Worm (Caenorhabditis elegans) whole organism, mixed stage, embryonic: ENCODE measurements around the gene Y71H2AM.11.

Source experiments
- M03D4.4 ChIP-seq: sonication (generic microtip); optimal IDR thresholded peaks from 2 replicates; lab custom pipeline; 2017; ENCODE audit warnings: mild to moderate bottlenecking, missing genetic modification characterization, missing compliant biosample characterization
- bed-3 ChIP-seq: fragments of 200-800 bp; sonication (Bioruptor generic); optimal IDR thresholded peaks from 3 replicates; lab custom pipeline; 2018; ENCODE audit warnings: mild to moderate bottlenecking, missing genetic modification characterization, moderate library complexity, missing compliant biosample characterization
- ceh-39 ChIP-seq: fragments of 150-350 bp; optimal IDR thresholded peaks from 2 replicates; lab custom pipeline; 2014; ENCODE audit warnings: missing biosample characterization, missing genetic modification characterization
- ceh-43 ChIP-seq: fragments of 200-800 bp; sonication (Bioruptor generic); optimal IDR thresholded peaks from 2 replicates; lab custom pipeline; 2018; ENCODE audit warnings: mild to moderate bottlenecking, missing genetic modification characterization, moderate library complexity, missing compliant biosample characterization
- ceh-83 ChIP-seq: fragments of 200-800 bp; sonication (Bioruptor generic); optimal IDR thresholded peaks from 2 replicates; lab custom pipeline; 2018; ENCODE audit warnings: mild to moderate bottlenecking, missing genetic modification characterization, missing compliant biosample characterization
- ces-1 ChIP-seq: fragments of 150-350 bp; optimal IDR thresholded peaks from 2 replicates; lab custom pipeline; 2014; ENCODE audit warnings: missing biosample characterization, missing genetic modification reagents, missing genetic modification characterization
- cnd-1 ChIP-seq: fragments of 200-800 bp; sonication (Bioruptor generic); optimal IDR thresholded peaks from 2 replicates; lab custom pipeline; 2018; ENCODE audit warnings: mild to moderate bottlenecking, missing genetic modification characterization, missing compliant biosample characterization
- drap-1 ChIP-seq: fragments of 200-800 bp; sonication (Bioruptor generic); optimal IDR thresholded peaks from 3 replicates; lab custom pipeline; 2018; ENCODE audit warnings: mild to moderate bottlenecking, missing genetic modification characterization, missing compliant biosample characterization
- elt-1 ChIP-seq: sonication (generic microtip); optimal IDR thresholded peaks from 2 replicates; lab custom pipeline; 2017; ENCODE audit warnings: missing genetic modification characterization, mild to moderate bottlenecking, missing compliant biosample characterization, antibody characterized with exemption, moderate library complexity, borderline replicate concordance; ENCODE audit not compliant: insufficient read depth
- elt-3 ChIP-seq: fragments of 150-350 bp; optimal IDR thresholded peaks from 2 replicates; lab custom pipeline; 2014; ENCODE audit warnings: missing biosample characterization, missing genetic modification characterization
- flh-1 ChIP-seq: fragments of 200-800 bp; sonication (Bioruptor generic); optimal IDR thresholded peaks from 2 replicates; lab custom pipeline; 2018; ENCODE audit warnings: mild to moderate bottlenecking, missing genetic modification characterization, moderate library complexity, missing compliant biosample characterization
- ham-2 ChIP-seq: fragments of 200-800 bp; sonication (Bioruptor generic); optimal IDR thresholded peaks from 2 replicates; lab custom pipeline; 2018; ENCODE audit warnings: mild to moderate bottlenecking, missing genetic modification characterization, missing compliant biosample characterization
- hlh-1 ChIP-seq: fragments of 150-350 bp; optimal IDR thresholded peaks from 2 replicates; lab custom pipeline; 2014; ENCODE audit warnings: missing biosample characterization, missing genetic modification reagents, missing genetic modification characterization
- lin-13 ChIP-seq: fragments of 150-350 bp; optimal IDR thresholded peaks from 2 replicates; lab custom pipeline; 2014; ENCODE audit warnings: missing biosample characterization, missing genetic modification characterization
- lin-32 ChIP-seq: fragments of 200-800 bp; sonication (Bioruptor generic); optimal IDR thresholded peaks from 2 replicates; lab custom pipeline; 2018; ENCODE audit warnings: mild to moderate bottlenecking, missing genetic modification characterization, missing compliant biosample characterization
- lsy-2 ChIP-seq: fragments of 150-350 bp; optimal IDR thresholded peaks from 2 replicates; lab custom pipeline; 2014; ENCODE audit warnings: missing biosample characterization, missing genetic modification characterization
- mab-5 ChIP-seq: fragments of 150-350 bp; optimal IDR thresholded peaks from 2 replicates; lab custom pipeline; 2014; ENCODE audit warnings: missing biosample characterization, missing genetic modification characterization
- mep-1 ChIP-seq: fragments of 150-350 bp; optimal IDR thresholded peaks from 2 replicates; lab custom pipeline; 2017; ENCODE audit warnings: missing biosample characterization, missing genetic modification reagents, missing genetic modification characterization, inconsistent platforms
- mls-2 ChIP-seq: sonication (generic microtip); optimal IDR thresholded peaks from 2 replicates; lab custom pipeline; 2016; ENCODE audit warnings: mild to moderate bottlenecking, missing genetic modification characterization, moderate library complexity, missing compliant biosample characterization
- nhr-12 ChIP-seq: fragments of 150-350 bp; optimal IDR thresholded peaks from 2 replicates; lab custom pipeline; 2014; ENCODE audit warnings: missing biosample characterization, missing genetic modification characterization
- nhr-2 ChIP-seq: fragments of 150-350 bp; optimal IDR thresholded peaks from 2 replicates; lab custom pipeline; 2014; ENCODE audit warnings: missing biosample characterization, missing genetic modification characterization
- nhr-237 ChIP-seq: fragments of 150-350 bp; optimal IDR thresholded peaks from 2 replicates; lab custom pipeline; 2014; ENCODE audit warnings: missing biosample characterization, missing genetic modification characterization
- nhr-28 ChIP-seq: fragments of 150-350 bp; optimal IDR thresholded peaks from 2 replicates; lab custom pipeline; 2014; ENCODE audit warnings: missing biosample characterization, missing genetic modification characterization
- pha-4 ChIP-seq: fragments of 150-350 bp; optimal IDR thresholded peaks from 2 replicates; lab custom pipeline; 2018; ENCODE audit warnings: missing biosample characterization, missing genetic modification reagents, missing genetic modification characterization
- snpc-4 ChIP-seq: fragments of 150-350 bp; optimal IDR thresholded peaks from 2 replicates; lab custom pipeline; 2014; ENCODE audit warnings: missing biosample characterization, missing genetic modification characterization
- sptf-1 ChIP-seq: sonication (generic microtip); optimal IDR thresholded peaks from 2 replicates; lab custom pipeline; 2017; ENCODE audit warnings: mild to moderate bottlenecking, missing genetic modification characterization, moderate library complexity, missing compliant biosample characterization
- unc-120 ChIP-seq: sonication (generic microtip); optimal IDR thresholded peaks from 2 replicates; lab custom pipeline; 2017; ENCODE audit warnings: missing genetic modification characterization, missing compliant biosample characterization; ENCODE audit not compliant: poor library complexity, severe bottlenecking
- unc-39 ChIP-seq: fragments of 150-350 bp; optimal IDR thresholded peaks from 2 replicates; lab custom pipeline; 2014; ENCODE audit warnings: missing biosample characterization, missing genetic modification characterization
- zip-8 ChIP-seq: fragments of 150-350 bp; optimal IDR thresholded peaks from 2 replicates; lab custom pipeline; 2014; ENCODE audit warnings: missing biosample characterization, missing genetic modification characterization
- ztf-11 ChIP-seq: fragments of 150-350 bp; optimal IDR thresholded peaks from 2 replicates; lab custom pipeline; 2014; ENCODE audit warnings: missing biosample characterization, missing genetic modification characterization

Gene Y71H2AM.11

ce11 chrIII:2746553-2746952 lies 21.7 kb upstream of the Y71H2AM.11 start, which contains the start of gene Y71H2AM.14:
Gene Y71H2AM.14, minus strand, starts transcription at chrIII:2746653.
- TF ChIP-seq cnd-1 (tag; lab: Kevin White, UChicago) (no peak), nhr-28 (tag; lab: Kevin White, UChicago) (no peak), ztf-11 (tag; lab: Kevin White, UChicago) (no peak), unc-120 (no peak), ham-2 (GFP tag; lab: Kevin White, UChicago) (no peak), unc-39 (tag; lab: Kevin White, UChicago) (no peak), nhr-2 (tag; lab: Kevin White, UChicago) (no peak), drap-1 (GFP tag; lab: Kevin White, UChicago) (no peak), snpc-4 (tag; lab: Kevin White, UChicago) (no peak), nhr-12 (tag; lab: Kevin White, UChicago) (no peak), ceh-43 (no peak), M03D4.4 (no peak)

ce11 chrIII:2739469-2739868 lies 14.6 kb upstream of the Y71H2AM.11 start, which contains the start of gene cest-25:
Gene cest-25, minus strand, starts transcription at chrIII:2739531.
- TF ChIP-seq sptf-1 (no peak), lsy-2 (tag; lab: Kevin White, UChicago) (no peak), zip-8 (tag; lab: Kevin White, UChicago) (no peak), unc-120 (no peak), M03D4.4 (no peak), pha-4 (tag; lab: Kevin White, UChicago) (no peak), elt-1 (tag; lab: Kevin White, UChicago) (no peak), nhr-237 (tag; lab: Kevin White, UChicago) (no peak), ztf-11 (tag; lab: Kevin White, UChicago) (no peak), nhr-28 (tag; lab: Kevin White, UChicago) (no peak), bed-3 (GFP tag; lab: Kevin White, UChicago) (no peak), elt-3 (tag; lab: Kevin White, UChicago) (no peak), lin-13 (no peak), mab-5 (tag; lab: Kevin White, UChicago) (no peak), drap-1 (GFP tag; lab: Kevin White, UChicago) (no peak), lin-32 (no peak), ces-1 (no peak), cnd-1 (tag; lab: Kevin White, UChicago) (no peak), flh-1 (GFP tag; lab: Kevin White, UChicago) (no peak)
- TF ChIP-seq, all 35 proteins: peak for 0

- TF ChIP-seq unc-120 (no peak), mls-2 (tag; lab: Kevin White, UChicago) (no peak), mep-1 (tag; lab: Kevin White, UChicago) (no peak), unc-39 (tag; lab: Kevin White, UChicago) (no peak), cnd-1 (tag; lab: Kevin White, UChicago) (no peak), flh-1 (GFP tag; lab: Kevin White, UChicago) (no peak), bed-3 (GFP tag; lab: Kevin White, UChicago) (no peak), drap-1 (GFP tag; lab: Kevin White, UChicago) (no peak), nhr-2 (tag; lab: Kevin White, UChicago) (no peak), elt-3 (tag; lab: Kevin White, UChicago) (no peak), ceh-83 (no peak), ces-1 (no peak), snpc-4 (tag; lab: Kevin White, UChicago) (no peak), lin-13 (no peak), ham-2 (GFP tag; lab: Kevin White, UChicago) (no peak), pha-4 (tag; lab: Kevin White, UChicago) (no peak), lsy-2 (tag; lab: Kevin White, UChicago) (no peak)
Measured at ce11 chrIII:2733606-2734183, 8.8 kb upstream of the Y71H2AM.11 start, which contains the start of gene Y71H2AM.12. Gene Y71H2AM.12, minus strand, starts transcription at chrIII:2734091.

ce11 chrIII:2725221-2726203 lies 620 bp upstream of the Y71H2AM.11 start, which contains the start of gene cosa-1:
Gene cosa-1, plus strand, starts transcription at chrIII:2726116.
- no peak for TF ChIP-seq ceh-39 (tag; lab: Kevin White, UChicago)
- TF ChIP-seq hlh-1 (tag; lab: Kevin White, UChicago): peak; percentile 30
- TF ChIP-seq, all 35 proteins: peak for 1
